Fruit fly (Drosophila melanogaster) whole organism, embryonic: ENCODE data around the gene CG10431.

Source experiments
- ATbp ChIP-seq: fragments of 200-800 bp; sonication (Bioruptor generic); optimal IDR thresholded peaks from 2 replicates; lab custom pipeline; 2017; ENCODE audit warnings: missing biosample characterization, mild to moderate bottlenecking, missing genetic modification characterization, missing genetic modification reagents
- Awh ChIP-seq: fragments of 200-800 bp; sonication (Bioruptor generic); IDR thresholded peaks from 2 replicates; pipeline ENCODE4, ENCODE4 v1.3.6; 2022; ENCODE audit warnings: missing biosample characterization, missing genetic modification characterization
- B-H1 ChIP-seq: fragments of 200-800 bp; sonication (Bioruptor generic); IDR thresholded peaks from 3 replicates; pipeline ENCODE4 v1.3.6; 2022; ENCODE audit warnings: missing biosample characterization, missing genetic modification characterization
- CG10267 ChIP-seq: fragments of 200-800 bp; sonication (Bioruptor generic); optimal IDR thresholded peaks from 2 replicates; lab custom pipeline; 2018; ENCODE audit warnings: missing biosample characterization, mild to moderate bottlenecking, missing genetic modification characterization, moderate library complexity
- CG11093 ChIP-seq: fragments of 200-800 bp; sonication (Bioruptor generic); IDR thresholded peaks from 3 replicates; pipeline ENCODE4 v1.3.6; 2022; ENCODE audit warnings: missing biosample characterization, missing genetic modification characterization
- CG12299 ChIP-seq: fragments of 200-800 bp; sonication (Bioruptor generic); optimal IDR thresholded peaks from 2 replicates; lab custom pipeline; 2018; ENCODE audit warnings: missing biosample characterization, mild to moderate bottlenecking, missing genetic modification characterization
- CG13296 ChIP-seq: fragments of 200-800 bp; sonication (Bioruptor generic); optimal IDR thresholded peaks from 3 replicates; lab custom pipeline; 2018; ENCODE audit warnings: missing biosample characterization, mild to moderate bottlenecking, missing genetic modification characterization
- CG14014 ChIP-seq: fragments of 200-800 bp; sonication (Bioruptor generic); IDR thresholded peaks from 2 replicates; pipeline ENCODE4 v1.3.6; 2022; ENCODE audit warnings: missing biosample characterization, missing genetic modification characterization
- CG14441 ChIP-seq: fragments of 200-800 bp; sonication (Bioruptor generic); IDR thresholded peaks from 2 replicates; pipeline ENCODE4 v1.3.6; 2022; ENCODE audit warnings: missing biosample characterization, missing genetic modification characterization
- CG15269 ChIP-seq: fragments of 200-800 bp; sonication (Bioruptor generic); optimal IDR thresholded peaks from 2 replicates; lab custom pipeline; 2018; ENCODE audit warnings: missing biosample characterization, mild to moderate bottlenecking, missing genetic modification characterization, moderate library complexity
- CG17186 ChIP-seq: fragments of 200-800 bp; sonication (Bioruptor generic); optimal IDR thresholded peaks from 3 replicates; lab custom pipeline; 2017; ENCODE audit warnings: missing biosample characterization, missing genetic modification reagents, missing genetic modification characterization
- CG18599 ChIP-seq: fragments of 200-800 bp; sonication (Bioruptor generic); optimal IDR thresholded peaks from 3 replicates; lab custom pipeline; 2017; ENCODE audit warnings: missing biosample characterization, missing genetic modification characterization, mild to moderate bottlenecking, moderate library complexity, missing genetic modification reagents
- CG18619 ChIP-seq: fragments of 200-800 bp; sonication (Bioruptor generic); optimal IDR thresholded peaks from 3 replicates; lab custom pipeline; 2017; ENCODE audit warnings: missing biosample characterization, mild to moderate bottlenecking, missing genetic modification characterization
- CG30403 ChIP-seq: fragments of 200-800 bp; sonication (Bioruptor generic); optimal IDR thresholded peaks from 3 replicates; lab custom pipeline; 2016; ENCODE audit warnings: missing biosample characterization, missing genetic modification characterization
- CG3281 ChIP-seq: fragments of 200-800 bp; sonication (Bioruptor generic); optimal IDR thresholded peaks from 3 replicates; lab custom pipeline; 2017; ENCODE audit warnings: missing biosample characterization, mild to moderate bottlenecking, missing genetic modification characterization
- CG6272 ChIP-seq: fragments of 200-800 bp; sonication (Bioruptor generic); IDR thresholded peaks from 2 replicates; pipeline ENCODE4 v1.3.6; 2022; ENCODE audit warnings: missing biosample characterization, missing genetic modification characterization
- CG6854 ChIP-seq: fragments of 200-800 bp; sonication (Bioruptor generic); optimal IDR thresholded peaks from 3 replicates; lab custom pipeline; 2017; ENCODE audit warnings: missing biosample characterization, mild to moderate bottlenecking, missing genetic modification characterization
- CG7839 ChIP-seq: fragments of 200-800 bp; sonication (Bioruptor generic); optimal IDR thresholded peaks from 3 replicates; lab custom pipeline; 2018; ENCODE audit warnings: missing biosample characterization, mild to moderate bottlenecking, missing genetic modification characterization, moderate library complexity
- CG8765 ChIP-seq: fragments of 200-800 bp; sonication (Bioruptor generic); IDR thresholded peaks from 2 replicates; pipeline ENCODE4 v1.3.6; 2022; ENCODE audit warnings: missing biosample characterization, missing genetic modification characterization
- Dek ChIP-seq: fragments of 200-800 bp; sonication (Bioruptor generic); optimal IDR thresholded peaks from 3 replicates; lab custom pipeline; 2019; ENCODE audit warnings: missing biosample characterization, mild to moderate bottlenecking, missing genetic modification characterization, moderate library complexity
- H15 ChIP-seq: fragments of 200-800 bp; sonication (Bioruptor generic); IDR thresholded peaks from 3 replicates; pipeline ENCODE4 v1.3.6; 2022; ENCODE audit warnings: missing biosample characterization, missing genetic modification characterization
- HmgZ ChIP-seq: fragments of 200-800 bp; sonication (Bioruptor generic); optimal IDR thresholded peaks from 2 replicates; lab custom pipeline; 2018; ENCODE audit warnings: missing biosample characterization, mild to moderate bottlenecking, missing genetic modification characterization
- Hmr ChIP-seq: fragments of 200-800 bp; sonication (Bioruptor generic); optimal IDR thresholded peaks from 3 replicates; lab custom pipeline; 2017; ENCODE audit warnings: mild to moderate bottlenecking, missing biosample characterization, missing genetic modification reagents, missing genetic modification characterization
- Lim3 ChIP-seq: fragments of 200-800 bp; sonication (Bioruptor generic); IDR thresholded peaks from 2 replicates; pipeline ENCODE4 v1.3.6; 2022; ENCODE audit warnings: missing biosample characterization, missing genetic modification characterization
- Lpt ChIP-seq: fragments of >200 bp; optimal IDR thresholded peaks from 2 replicates; lab custom pipeline; 2018; ENCODE audit warnings: missing biosample characterization, missing genetic modification characterization
- MESR4 ChIP-seq: fragments of 200-800 bp; sonication (Bioruptor generic); optimal IDR thresholded peaks from 2 replicates; lab custom pipeline; 2018; ENCODE audit warnings: missing biosample characterization, mild to moderate bottlenecking, missing genetic modification characterization, moderate library complexity
- Myb ChIP-seq: fragments of 200-800 bp; sonication (Bioruptor generic); optimal IDR thresholded peaks from 2 replicates; lab custom pipeline; 2016; ENCODE audit warnings: missing biosample characterization, missing genetic modification characterization
- NC2α ChIP-seq: fragments of 200-800 bp; sonication (Bioruptor generic); optimal IDR thresholded peaks from 2 replicates; lab custom pipeline; 2016; ENCODE audit warnings: missing biosample characterization, missing genetic modification characterization
- Oli ChIP-seq: fragments of 200-800 bp; sonication (Bioruptor generic); optimal IDR thresholded peaks from 2 replicates; lab custom pipeline; 2018; ENCODE audit warnings: missing biosample characterization, mild to moderate bottlenecking, missing genetic modification characterization, moderate library complexity
- Rfx ChIP-seq: fragments of 200-800 bp; sonication (Bioruptor generic); IDR thresholded peaks from 2 replicates; pipeline ENCODE4 v1.3.6; 2022; ENCODE audit warnings: missing biosample characterization, missing genetic modification characterization
- br ChIP-seq: fragments of >200 bp; optimal IDR thresholded peaks from 2 replicates; lab custom pipeline; 2017
- bsh ChIP-seq, 2 experiments: fragments of 200-800 bp; sonication (Bioruptor generic); optimal IDR thresholded peaks; 2 replicates each; lab custom pipeline; 2017 to 2018; ENCODE audit warnings: mild to moderate bottlenecking in 2 of 2, missing biosample characterization in 2 of 2, missing genetic modification characterization in 2 of 2, moderate library complexity in 1 of 2
- cad ChIP-seq: fragments of >200 bp; optimal IDR thresholded peaks from 2 replicates; lab custom pipeline; 2017; ENCODE audit warnings: missing biosample characterization, missing genetic modification characterization
- caup ChIP-seq: fragments of 200-800 bp; sonication (Bioruptor generic); optimal IDR thresholded peaks from 3 replicates; lab custom pipeline; 2017; ENCODE audit warnings: missing biosample characterization, mild to moderate bottlenecking, missing genetic modification characterization, moderate library complexity; ENCODE audit not compliant: severe bottlenecking
- cg ChIP-seq: fragments of 200-800 bp; sonication (Bioruptor generic); optimal IDR thresholded peaks from 3 replicates; lab custom pipeline; 2019; ENCODE audit warnings: missing biosample characterization, mild to moderate bottlenecking, missing genetic modification characterization, moderate library complexity
- ci ChIP-seq: fragments of 200-800 bp; sonication (Bioruptor generic); IDR thresholded peaks from 3 replicates; pipeline ENCODE4 v1.3.6; 2022; ENCODE audit warnings: missing biosample characterization, missing genetic modification characterization
- crol ChIP-seq: fragments of 200-800 bp; sonication (Bioruptor generic); IDR thresholded peaks from 2 replicates; pipeline ENCODE4 v1.3.6; 2022; ENCODE audit warnings: missing biosample characterization, missing genetic modification characterization
- exex ChIP-seq: fragments of 200-800 bp; sonication (Bioruptor generic); optimal IDR thresholded peaks from 4 replicates; lab custom pipeline; 2018; ENCODE audit warnings: missing biosample characterization, mild to moderate bottlenecking, missing genetic modification characterization, moderate library complexity
- fu2 ChIP-seq: fragments of 200-800 bp; sonication (Bioruptor generic); optimal IDR thresholded peaks from 2 replicates; lab custom pipeline; 2016; ENCODE audit warnings: missing biosample characterization, missing genetic modification characterization
- gsb ChIP-seq: fragments of 200-800 bp; sonication (Bioruptor generic); IDR thresholded peaks from 2 replicates; pipeline ENCODE4 v1.3.6; 2022; ENCODE audit warnings: missing biosample characterization, missing genetic modification characterization
- ind ChIP-seq: fragments of 200-800 bp; sonication (Bioruptor generic); optimal IDR thresholded peaks from 3 replicates; lab custom pipeline; 2016; ENCODE audit warnings: missing biosample characterization, missing genetic modification characterization
- ken ChIP-seq: fragments of 200-800 bp; sonication (Bioruptor generic); IDR thresholded peaks from 3 replicates; pipeline ENCODE4 v1.3.6; 2022; ENCODE audit warnings: missing biosample characterization, missing genetic modification characterization
- lilli ChIP-seq: fragments of 200-800 bp; sonication (Bioruptor generic); optimal IDR thresholded peaks from 3 replicates; lab custom pipeline; 2016; ENCODE audit warnings: missing biosample characterization, missing genetic modification characterization
- mld ChIP-seq: fragments of 200-800 bp; sonication (Bioruptor generic); IDR thresholded peaks from 3 replicates; pipeline ENCODE4 v1.3.6; 2022; ENCODE audit warnings: missing biosample characterization, missing genetic modification characterization; ENCODE audit not compliant: partially characterized antibody
- nom ChIP-seq: fragments of 200-800 bp; sonication (Bioruptor generic); optimal IDR thresholded peaks from 2 replicates; lab custom pipeline; 2017; ENCODE audit warnings: missing biosample characterization, missing genetic modification characterization, mild to moderate bottlenecking, moderate library complexity, missing genetic modification reagents
- scrt ChIP-seq: fragments of 200-800 bp; sonication (Bioruptor generic); optimal IDR thresholded peaks from 2 replicates; lab custom pipeline; 2018; ENCODE audit warnings: missing biosample characterization, mild to moderate bottlenecking, missing genetic modification characterization, moderate library complexity
- slbo ChIP-seq: fragments of 200-800 bp; sonication (Bioruptor generic); IDR thresholded peaks from 2 replicates; pipeline ENCODE4 v1.3.6; 2022; ENCODE audit warnings: missing biosample characterization, missing genetic modification characterization
- so ChIP-seq: fragments of 200-800 bp; sonication (Bioruptor generic); IDR thresholded peaks from 3 replicates; pipeline ENCODE4 v1.3.6; 2022; ENCODE audit warnings: missing biosample characterization, missing genetic modification characterization
- ssp ChIP-seq: fragments of 200-800 bp; sonication (Bioruptor generic); IDR thresholded peaks from 2 replicates; pipeline ENCODE4 v1.3.6; 2022; ENCODE audit warnings: missing biosample characterization, missing genetic modification characterization
- wdn ChIP-seq: fragments of 200-800 bp; sonication (Bioruptor generic); IDR thresholded peaks from 2 replicates; pipeline ENCODE4 v1.3.6; 2022; ENCODE audit warnings: missing biosample characterization, missing genetic modification characterization

The CG10431 gene

dm6 chr2L:18957142-18957674 is 17.3 kb upstream of the CG10431 start, which contains the start of gene Bhmt (continued):
- peak; percentile 63 for TF ChIP-seq CG18619
- no peak; the same call in 1 of the 2 replicates for TF ChIP-seq Awh (GFP tag; lab: Robert Waterston, UW)
- no peak for TF ChIP-seq cad
- peak; percentile 48 for TF ChIP-seq lilli (GFP tag; lab: Kevin White, UChicago)
- no peak for TF ChIP-seq fu2 (GFP tag; lab: Kevin White, UChicago)
- TF ChIP-seq caup (GFP tag; lab: Kevin White, UChicago) = peak; percentile 69
- peak; percentile 56 to 59 for TF ChIP-seq bsh (GFP tag; optimal IDR thresholded peaks at IDR 0.05; lab: Kevin White, UChicago)
- 0 out of 2 replicates have a peak, but pooled peaks have one; percentile 24 for TF ChIP-seq CG6272 (GFP tag; lab: Robert Waterston, UW)
- TF ChIP-seq gsb = 0 out of 2 replicates have a peak, but pooled peaks have one; percentile 57
- no peak for TF ChIP-seq mld (GFP tag; lab: Robert Waterston, UW)
- TF ChIP-seq CG14014 = peak; percentile 69
- TF ChIP-seq Lpt (GFP tag; lab: Kevin White, UChicago) = no peak
- TF ChIP-seq H15 = peak; percentile 52; the same call in 1 of the 3 replicates
- peak; percentile 56 for TF ChIP-seq nom (GFP tag; lab: Kevin White, UChicago)
- peak; percentile 52 for TF ChIP-seq B-H1 (GFP tag; lab: Robert Waterston, UW)
- no peak for TF ChIP-seq crol
- peak; percentile 51; the same call in 1 of the 2 replicates for TF ChIP-seq wdn
- TF ChIP-seq CG30403 = peak; percentile 47
- TF ChIP-seq MESR4 (GFP tag; lab: Kevin White, UChicago) = no peak
- TF ChIP-seq br (lab: Kevin White, UChicago) = no peak
- peak; percentile 11; the same call in 1 of the 2 replicates for TF ChIP-seq CG8765 (GFP tag; lab: Robert Waterston, UW)
- peak; percentile 86 for TF ChIP-seq Rfx (GFP tag; lab: Robert Waterston, UW)
- TF ChIP-seq Lim3 (GFP tag; lab: Robert Waterston, UW) = no peak
- peak; percentile 59 for TF ChIP-seq CG6854
- TF ChIP-seq slbo = peak; percentile 83
- TF ChIP-seq Myb (GFP tag; lab: Kevin White, UChicago) = no peak
- peak; percentile 17 for TF ChIP-seq ATbp (GFP tag; lab: Kevin White, UChicago)
- 0 out of 3 replicates have a peak, but pooled peaks have one; percentile 36 for TF ChIP-seq CG11093 (GFP tag; lab: Robert Waterston, UW)
- TF ChIP-seq Dek (tag; lab: Kevin White, UChicago) = peak; percentile 67
- TF ChIP-seq ken (GFP tag; lab: Robert Waterston, UW) = no peak
- TF ChIP-seq CG17186 (GFP tag; lab: Kevin White, UChicago) = no peak
- peak; percentile 86 for TF ChIP-seq CG18599 (GFP tag; lab: Kevin White, UChicago)
- peak; percentile 39; the same call in 1 of the 3 replicates for TF ChIP-seq so (GFP tag; lab: Robert Waterston, UW)
- TF ChIP-seq Hmr (GFP tag; lab: Kevin White, UChicago) = peak; percentile 80
- peak; percentile 66 for TF ChIP-seq CG10267 (tag; lab: Kevin White, UChicago)
- peak; percentile 68 for TF ChIP-seq Oli (tag; lab: Kevin White, UChicago)
- TF ChIP-seq cg = peak; percentile 24
- peak; percentile 78 for TF ChIP-seq CG13296 (GFP tag; lab: Kevin White, UChicago)
- TF ChIP-seq CG7839 (tag; lab: Kevin White, UChicago) = peak; percentile 84
- peak; percentile 56 for TF ChIP-seq exex (tag; lab: Kevin White, UChicago)
- TF ChIP-seq CG14441 (GFP tag; lab: Robert Waterston, UW) = peak; percentile 78
- peak; percentile 87 for TF ChIP-seq CG15269 (tag; lab: Kevin White, UChicago)
- no peak for TF ChIP-seq ssp (GFP tag; lab: Robert Waterston, UW)
- peak; percentile 53 for TF ChIP-seq HmgZ (tag; lab: Kevin White, UChicago)
- peak; percentile 66 for TF ChIP-seq scrt
- TF ChIP-seq ind (GFP tag; lab: Kevin White, UChicago) = peak; percentile 62
- TF ChIP-seq NC2α = no peak
- peak; percentile 47 for TF ChIP-seq CG12299 (tag; lab: Kevin White, UChicago)
- peak; percentile 81 for TF ChIP-seq CG3281 (GFP tag; lab: Kevin White, UChicago)
- peak; percentile 60; the same call in 1 of the 3 replicates for TF ChIP-seq ci
